Fruit fly (Drosophila melanogaster): Measurements from ENCODE around the gene Tep4.

The Tep4 gene

DNA sequence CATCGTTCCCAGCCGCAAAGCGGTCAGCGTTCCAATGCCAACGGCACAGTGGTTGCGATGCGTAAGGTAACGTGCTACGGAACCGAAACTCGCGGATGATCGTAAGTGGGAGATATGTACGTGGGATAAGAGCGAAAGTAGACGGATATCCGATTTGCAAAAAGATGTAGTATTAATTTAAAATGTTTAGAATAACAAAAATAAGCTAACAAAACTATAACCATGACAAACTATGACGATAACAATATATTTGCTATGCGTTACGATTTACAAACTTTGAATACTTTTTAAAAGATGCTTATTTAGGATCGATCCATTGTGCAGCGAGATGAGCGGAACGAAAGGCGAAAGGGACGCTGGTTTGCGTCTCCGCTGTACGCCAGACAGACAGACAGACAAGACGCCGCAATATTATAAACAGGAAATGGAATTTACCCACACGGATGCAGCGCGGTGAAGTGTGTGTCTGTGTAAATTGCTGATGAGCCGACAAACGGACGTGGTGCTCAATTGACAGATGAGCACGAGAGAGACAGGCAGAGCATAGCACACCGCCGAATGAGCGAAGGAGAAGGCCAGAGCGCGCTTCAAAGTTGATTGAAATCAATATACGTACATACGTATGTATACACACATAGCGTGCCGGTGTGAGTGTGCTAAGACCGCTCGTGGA lies 27.5 kb downstream of the Tep4 start:
- peak; percentile 88 for TF ChIP-seq noc (tag; optimal IDR thresholded peaks at IDR 0.05)

DNA sequence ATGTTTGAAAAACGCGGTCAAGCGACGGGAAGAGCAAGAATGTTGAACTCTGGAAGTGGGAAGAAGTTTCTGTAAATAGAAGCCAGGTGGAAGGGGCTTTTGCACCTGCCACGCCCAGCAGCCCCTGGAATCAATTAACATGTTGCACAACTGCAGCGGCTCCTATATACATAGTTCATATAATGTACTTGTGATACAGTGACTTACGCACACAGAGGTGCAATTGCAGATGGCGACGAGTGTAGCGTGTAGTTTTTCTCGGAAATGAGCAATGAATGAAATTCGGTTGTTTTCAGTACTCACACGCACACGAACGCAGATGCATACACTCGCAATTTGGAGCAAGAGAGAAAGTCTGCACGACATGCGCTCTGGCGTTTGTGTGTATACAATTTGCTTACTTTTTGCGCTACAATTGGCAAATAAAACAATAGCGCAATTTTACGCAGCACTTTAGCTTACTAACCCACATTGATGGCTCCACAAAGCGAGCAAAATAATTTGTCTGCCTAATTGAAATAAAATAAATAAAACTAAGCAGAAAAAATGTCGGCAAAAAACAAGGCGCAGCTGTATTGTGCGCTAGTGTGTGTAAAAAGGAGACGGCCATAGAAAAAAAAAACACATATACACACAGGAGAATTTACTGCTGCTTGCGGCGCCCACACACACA lies 28.1 kb downstream of the Tep4 start:
- TF ChIP-seq noc (tag; optimal IDR thresholded peaks at IDR 0.05): no peak

DNA sequence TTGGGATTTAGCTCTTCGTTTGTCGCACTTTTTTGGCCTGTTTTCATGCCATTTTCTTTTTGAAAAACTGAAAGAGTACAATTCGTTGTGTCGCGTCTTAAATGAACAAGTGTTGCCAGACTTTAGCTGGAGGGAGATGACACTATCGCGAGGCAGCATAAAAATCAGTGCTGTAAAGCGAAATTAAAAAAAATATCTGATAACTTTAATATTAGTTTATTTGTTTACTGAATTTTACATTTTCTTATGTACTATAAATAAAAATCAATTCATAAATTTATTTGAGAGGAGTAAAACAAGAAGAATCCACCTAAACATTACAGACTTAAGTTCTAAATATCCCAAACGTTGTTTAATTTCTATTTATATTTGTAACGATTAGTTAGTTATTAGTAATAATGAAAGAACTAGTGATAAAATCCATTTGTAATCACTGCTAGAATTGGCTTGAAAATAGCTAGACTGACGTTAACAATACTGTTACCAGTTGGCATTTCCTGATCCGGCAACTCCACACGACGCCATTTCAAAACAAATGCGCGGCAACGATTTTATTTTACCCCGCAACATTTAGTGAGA lies 29.0 kb downstream of the Tep4 start, which contains the start of the genes spi and msb1l:
Gene spi (minus strand): TSS at position 129 of the 579 bp plus-strand sequence.
Gene msb1l (plus strand): TSS at position 515 of the 579 bp plus-strand sequence.
- peak; percentile 42 for TF ChIP-seq noc (tag; optimal IDR thresholded peaks at IDR 0.05)

DNA sequence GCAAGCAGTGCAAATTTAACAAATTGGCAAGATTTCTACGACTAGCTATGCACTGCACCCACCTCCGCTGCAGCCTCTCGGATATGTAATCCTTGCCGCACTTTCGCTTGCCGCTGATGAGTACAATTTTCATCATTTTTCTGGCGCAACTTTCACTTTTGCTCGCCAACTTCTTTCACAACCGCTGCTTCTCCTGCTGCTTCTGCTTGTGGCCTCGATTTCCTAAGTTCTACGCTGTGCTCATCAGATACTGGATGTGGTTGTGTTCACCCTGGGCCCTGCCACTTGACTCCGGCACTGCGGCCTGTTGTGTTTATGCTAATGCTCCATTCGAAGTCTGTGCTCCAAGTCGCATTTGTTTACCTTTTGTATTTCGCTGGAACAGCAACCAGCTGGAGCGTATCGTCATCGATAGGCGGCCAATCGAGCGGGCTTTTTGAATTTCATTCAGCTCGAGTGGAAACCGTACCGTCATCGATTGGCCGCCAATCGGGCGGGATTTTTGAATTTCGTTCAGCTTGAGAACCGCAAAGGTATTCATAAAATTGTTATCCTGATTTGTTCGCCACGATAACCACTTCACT lies 31.8 kb downstream of the Tep4 start, which contains the start of gene Pmvk:
Gene Pmvk (minus strand): TSS at position 357 of the 584 bp plus-strand sequence.
- no peak for TF ChIP-seq noc (tag; optimal IDR thresholded peaks at IDR 0.05)

- TF ChIP-seq noc (tag; optimal IDR thresholded peaks at IDR 0.05): peak; percentile 23
Observed at dm6 chr2L:19582185-19582584, 33.9 kb downstream of the Tep4 start, which contains the start of gene Hakai. TSS of gene Hakai (minus strand) at chr2L:19582474.

DNA sequence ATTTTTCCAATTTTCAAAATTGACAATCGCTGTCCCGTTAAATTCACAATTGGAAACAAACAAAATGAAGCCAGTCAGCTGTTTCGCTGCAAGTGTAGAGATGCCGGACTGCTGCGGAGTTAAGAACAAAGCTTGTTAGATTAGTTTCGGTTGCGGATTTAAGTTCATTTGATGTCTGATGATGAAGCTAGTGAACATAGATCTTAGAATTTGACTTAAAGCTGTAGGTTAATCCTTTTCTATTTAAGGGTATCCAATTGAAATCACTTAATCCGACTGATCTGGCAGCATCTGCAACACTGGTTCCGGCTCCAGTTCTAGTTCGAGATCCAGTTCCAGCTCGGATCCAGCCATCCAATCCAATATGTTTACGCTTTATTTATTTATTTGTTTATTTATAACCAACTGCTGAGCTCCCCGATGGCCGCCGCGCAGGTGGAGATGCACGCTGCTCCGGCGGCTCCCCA lies 35.7 kb downstream of the Tep4 start, which contains the start of the genes PCNA2 and CG10366:
Gene PCNA2 (minus strand): TSS at position 65 of the 467 bp plus-strand sequence.
Gene CG10366 (plus strand): TSS at position 310 of the 467 bp plus-strand sequence.
- TF ChIP-seq noc (tag; optimal IDR thresholded peaks at IDR 0.05): peak; percentile 76

- peak; percentile 24 for TF ChIP-seq noc (tag; optimal IDR thresholded peaks at IDR 0.05)
Observed at dm6 chr2L:19586436-19587333, 38.4 kb downstream of the Tep4 start, which contains the start of gene Lar. TSS of gene Lar (plus strand) at chr2L:19586623.

- no peak for TF ChIP-seq noc (tag; optimal IDR thresholded peaks at IDR 0.05)
Observed at dm6 chr2L:19587334-19587659, 39.0 kb downstream of the Tep4 start.

dm6 chr2L:19588924-19589323 lies 40.6 kb downstream of the Tep4 start:
- no peak for TF ChIP-seq noc (tag; optimal IDR thresholded peaks at IDR 0.05)

DNA sequence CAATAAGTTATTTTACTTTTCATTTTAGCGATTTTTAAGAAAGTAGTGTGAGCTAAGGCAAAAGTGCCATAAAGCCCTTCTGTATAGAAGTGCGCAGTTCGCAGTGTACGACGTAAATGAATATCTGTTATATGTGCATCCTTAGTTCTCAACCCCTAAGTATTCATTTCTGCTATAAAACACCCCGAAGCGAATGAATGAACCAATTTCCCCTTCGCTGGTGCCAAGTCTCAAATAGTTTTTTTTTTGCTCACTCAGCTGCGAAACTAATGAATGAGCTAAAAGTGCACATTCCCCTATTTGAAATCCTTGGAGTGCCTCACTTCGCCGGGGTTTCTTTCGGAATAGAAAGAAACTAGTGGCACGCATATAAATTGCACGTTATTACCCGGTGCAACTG lies 42.3 kb downstream of the Tep4 start:
- no peak for TF ChIP-seq noc (tag; optimal IDR thresholded peaks at IDR 0.05)

- TF ChIP-seq noc (tag; optimal IDR thresholded peaks at IDR 0.05): no peak
Observed at dm6 chr2L:19594102-19594501, 45.8 kb downstream of the Tep4 start.

dm6 chr2L:19605365-19605921 lies 57.1 kb downstream of the Tep4 start:
- TF ChIP-seq noc (tag; optimal IDR thresholded peaks at IDR 0.05): no peak

Measured in whole organism, larva.